Fruit fly (Drosophila melanogaster): ENCODE results near the gene CG4186.

DNA sequence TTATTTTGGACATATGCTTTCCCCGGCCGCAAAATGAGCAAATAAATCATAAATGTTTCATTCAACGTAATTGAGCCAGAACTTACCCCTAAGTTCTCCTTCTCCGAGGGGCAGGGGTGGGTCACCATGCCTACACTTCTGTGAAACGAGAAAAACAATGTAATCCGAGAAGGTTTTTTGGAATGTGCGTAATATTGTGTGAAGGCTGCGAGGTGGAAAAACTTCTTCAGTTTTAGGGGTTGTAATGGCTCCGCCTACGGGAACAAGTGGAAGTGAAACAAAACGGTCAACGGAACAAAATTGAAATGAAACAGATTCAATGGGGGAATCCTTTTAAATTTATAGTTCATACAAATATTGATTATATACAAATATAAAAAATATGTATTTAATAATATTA, 27.4 kb downstream of the CG4186 start:
- TF ChIP-seq CG10543 (GFP tag; optimal IDR thresholded peaks at IDR 0.05) (no peak), odd (GFP tag; optimal IDR thresholded peaks at IDR 0.05) (no peak), zen (tag; optimal IDR thresholded peaks at IDR 0.05) (no peak), disco-r (GFP tag; optimal IDR thresholded peaks at IDR 0.05) (no peak)
